Worm (Caenorhabditis elegans) whole organism, L4 larva: ENCODE results near the gene dph-2.

Source experiments
- F49E8.2 ChIP-seq: sonication (generic microtip); optimal IDR thresholded peaks from 2 replicates; lab custom pipeline; 2016; ENCODE audit warnings: missing compliant biosample characterization, mild to moderate bottlenecking, missing genetic modification characterization, borderline replicate concordance
- Y48G9A.11 ChIP-seq: fragments of 200-800 bp; sonication (Bioruptor generic); IDR thresholded peaks from 2 replicates; pipeline ENCODE4 v1.3.6; 2022; ENCODE audit warnings: missing genetic modification reagents, missing genetic modification characterization, missing compliant biosample characterization
- ZK546.5 ChIP-seq, 2 experiments: sonication (generic microtip); optimal IDR thresholded peaks; 2 replicates each; lab custom pipeline; 2017; ENCODE audit warnings: missing biosample characterization in 2 of 2, missing genetic modification characterization in 2 of 2
- aha-1 ChIP-seq: fragments of 150-350 bp; peaks from one replicate; lab custom pipeline; 2014; ENCODE audit warnings: missing biosample characterization, missing genetic modification characterization
- aly-2 ChIP-seq: sonication (generic microtip); optimal IDR thresholded peaks from 2 replicates; lab custom pipeline; 2018; ENCODE audit warnings: missing biosample characterization, missing genetic modification characterization
- ama-1 ChIP-seq: fragments of 150-350 bp; optimal IDR thresholded peaks from 2 replicates; lab custom pipeline; 2014; ENCODE audit warnings: inconsistent platforms, mixed read lengths
- arid-1 ChIP-seq: fragments of 200-800 bp; sonication (Bioruptor generic); conservative IDR thresholded peaks from 2 replicates; pipeline ENCODE4 v1.3.6; 2022; ENCODE audit warnings: missing genetic modification reagents, missing genetic modification characterization, missing compliant biosample characterization
- ceh-28 ChIP-seq: fragments of 150-350 bp; optimal IDR thresholded peaks from 2 replicates; lab custom pipeline; 2014; ENCODE audit warnings: missing biosample characterization, missing genetic modification reagents, missing genetic modification characterization
- ces-1 ChIP-seq: fragments of 150-350 bp; sonication (generic microtip); optimal IDR thresholded peaks from 4 replicates; lab custom pipeline; 2014; ENCODE audit warnings: missing biosample characterization, missing genetic modification reagents, missing genetic modification characterization
- daf-16 ChIP-seq, 3 experiments: sonication (generic microtip); optimal IDR thresholded peaks; 2 replicates each; lab custom pipeline; 2016 to 2017; ENCODE audit warnings: missing genetic modification characterization in 3 of 3, missing genetic modification reagents in 3 of 3, mild to moderate bottlenecking in 2 of 3, missing compliant biosample characterization in 2 of 3, missing biosample characterization in 1 of 3, moderate library complexity in 1 of 3
- daf-19 ChIP-seq: fragments of 200-800 bp; sonication (Bioruptor generic); conservative IDR thresholded peaks from 2 replicates; pipeline ENCODE4 v1.3.6; 2022; ENCODE audit warnings: missing genetic modification characterization, missing compliant biosample characterization
- dmd-9 ChIP-seq: fragments of 200-800 bp; sonication (Bioruptor generic); IDR thresholded peaks from 2 replicates; pipeline ENCODE4 v1.3.6; 2022; ENCODE audit warnings: missing genetic modification reagents, missing genetic modification characterization, missing compliant biosample characterization
- dve-1 ChIP-seq: sonication (generic microtip); optimal IDR thresholded peaks from 2 replicates; lab custom pipeline; 2017; ENCODE audit warnings: antibody characterized with exemption, mild to moderate bottlenecking, missing genetic modification characterization, missing compliant biosample characterization; ENCODE audit not compliant: insufficient read depth
- egl-43 ChIP-seq: fragments of 200-800 bp; sonication (Bioruptor generic); IDR thresholded peaks from 2 replicates; pipeline ENCODE4 v1.3.6; 2022; ENCODE audit warnings: missing genetic modification reagents, missing genetic modification characterization, missing compliant biosample characterization
- fkh-10 ChIP-seq: fragments of 150-350 bp; optimal IDR thresholded peaks from 2 replicates; lab custom pipeline; 2014; ENCODE audit warnings: missing biosample characterization, missing genetic modification reagents, missing genetic modification characterization
- hlh-11 ChIP-seq: fragments of 200-800 bp; sonication (Bioruptor generic); optimal IDR thresholded peaks from 2 replicates; lab custom pipeline; 2018; ENCODE audit warnings: mild to moderate bottlenecking, missing genetic modification characterization, missing compliant biosample characterization
- jun-1 ChIP-seq: fragments of 150-350 bp; optimal IDR thresholded peaks from 2 replicates; lab custom pipeline; 2014; ENCODE audit warnings: missing biosample characterization, missing genetic modification reagents, missing genetic modification characterization
- lim-7 ChIP-seq: fragments of 200-800 bp; sonication (Bioruptor generic); IDR thresholded peaks from 2 replicates; pipeline ENCODE4 v1.3.6; 2022; ENCODE audit warnings: missing genetic modification characterization, missing compliant biosample characterization
- lin-1 ChIP-seq: fragments of 200-800 bp; sonication (Bioruptor generic); IDR thresholded peaks from 2 replicates; pipeline ENCODE4 v1.3.6; 2022; ENCODE audit warnings: missing genetic modification reagents, missing genetic modification characterization, missing compliant biosample characterization
- lin-15B ChIP-seq: fragments of 150-350 bp; sonication (generic microtip); optimal IDR thresholded peaks from 3 replicates; lab custom pipeline; 2014; ENCODE audit warnings: missing biosample characterization, missing genetic modification characterization
- lin-29 ChIP-seq: fragments of 200-800 bp; sonication (Bioruptor generic); IDR thresholded peaks from 2 replicates; pipeline ENCODE4 v1.3.6; 2022; ENCODE audit warnings: missing genetic modification reagents, missing genetic modification characterization, missing compliant biosample characterization
- lin-39 ChIP-seq: fragments of 150-350 bp; optimal IDR thresholded peaks from 2 replicates; lab custom pipeline; 2014; ENCODE audit warnings: missing biosample characterization, missing genetic modification reagents, missing genetic modification characterization
- madf-9 ChIP-seq: fragments of 200-800 bp; sonication (Bioruptor generic); conservative IDR thresholded peaks from 2 replicates; pipeline ENCODE4 v1.3.6; 2022; ENCODE audit warnings: missing genetic modification reagents, missing genetic modification characterization, missing compliant biosample characterization
- mdl-1 ChIP-seq, 2 experiments: fragments of 150-350 bp in 1 of 2; sonication (generic microtip) in 1 of 2; optimal IDR thresholded peaks; 2 replicates each; lab custom pipeline; 2014 to 2017; ENCODE audit warnings: missing biosample characterization in 2 of 2, missing genetic modification characterization in 2 of 2
- mdt-29 ChIP-seq: fragments of 200-800 bp; sonication (Bioruptor generic); IDR thresholded peaks from 2 replicates; pipeline ENCODE4 v1.3.6; 2022; ENCODE audit warnings: missing genetic modification reagents, missing genetic modification characterization, missing compliant biosample characterization
- mxl-2 ChIP-seq: fragments of 200-800 bp; sonication (Bioruptor generic); conservative IDR thresholded peaks from 2 replicates; pipeline ENCODE4 v1.3.6; 2022; ENCODE audit warnings: missing genetic modification reagents, missing genetic modification characterization, missing compliant biosample characterization
- mxl-3 ChIP-seq: fragments of 200-800 bp; sonication (Bioruptor generic); optimal IDR thresholded peaks from 2 replicates; lab custom pipeline; 2018; ENCODE audit warnings: mild to moderate bottlenecking, missing genetic modification characterization, missing compliant biosample characterization
- nhr-111 ChIP-seq: fragments of 200-800 bp; sonication (Bioruptor generic); optimal IDR thresholded peaks from 2 replicates; lab custom pipeline; 2018; ENCODE audit warnings: mild to moderate bottlenecking, missing genetic modification characterization, missing compliant biosample characterization
- nhr-28 ChIP-seq: fragments of 150-350 bp; optimal IDR thresholded peaks from 2 replicates; lab custom pipeline; 2014; ENCODE audit warnings: missing biosample characterization, missing genetic modification characterization
- nhr-41 ChIP-seq: fragments of 200-800 bp; sonication (Bioruptor generic); IDR thresholded peaks from 2 replicates; pipeline ENCODE4 v1.3.6; 2022; ENCODE audit warnings: missing genetic modification reagents, missing genetic modification characterization, missing compliant biosample characterization
- nhr-6 ChIP-seq: fragments of 150-350 bp; optimal IDR thresholded peaks from 2 replicates; lab custom pipeline; 2014; ENCODE audit warnings: missing biosample characterization, missing genetic modification characterization
- nhr-76 ChIP-seq: fragments of 150-350 bp; optimal IDR thresholded peaks from 2 replicates; lab custom pipeline; 2014; ENCODE audit warnings: missing biosample characterization, missing genetic modification characterization
- nhr-77 ChIP-seq: fragments of 150-350 bp; optimal IDR thresholded peaks from 2 replicates; lab custom pipeline; 2014; ENCODE audit warnings: missing biosample characterization, missing genetic modification characterization
- pqm-1 ChIP-seq: sonication (generic microtip); optimal IDR thresholded peaks from 2 replicates; lab custom pipeline; 2017; ENCODE audit warnings: missing biosample characterization, missing genetic modification characterization
- sdz-12 ChIP-seq: fragments of 200-800 bp; sonication (Bioruptor generic); optimal IDR thresholded peaks from 2 replicates; lab custom pipeline; 2018; ENCODE audit warnings: mild to moderate bottlenecking, missing genetic modification characterization, missing compliant biosample characterization
- spr-3 ChIP-seq: fragments of 200-800 bp; sonication (Bioruptor generic); optimal IDR thresholded peaks from 2 replicates; lab custom pipeline; 2018; ENCODE audit warnings: mild to moderate bottlenecking, missing genetic modification characterization, missing compliant biosample characterization
- tag-97 ChIP-seq: fragments of 200-800 bp; sonication (Bioruptor generic); IDR thresholded peaks from 2 replicates; pipeline ENCODE4 v1.3.6; 2022; ENCODE audit warnings: missing genetic modification characterization, missing compliant biosample characterization
- unc-62 ChIP-seq, 3 experiments: fragments of 150-350 bp in 1 of 3; sonication (generic microtip); optimal IDR thresholded peaks in 2 of 3; peaks in 1 of 3; 1 replicate in 1 of 3; 2 replicates in 2 of 3; lab custom pipeline; 2014 to 2017; ENCODE audit warnings: missing biosample characterization in 3 of 3, missing genetic modification characterization in 3 of 3, missing genetic modification reagents in 3 of 3, missing genotype in 1 of 3
- zip-2 ChIP-seq: fragments of 150-350 bp; optimal IDR thresholded peaks from 2 replicates; lab custom pipeline; 2014; ENCODE audit warnings: missing biosample characterization, missing genetic modification characterization
- ztf-7 ChIP-seq: fragments of 150-350 bp; optimal IDR thresholded peaks from 2 replicates; lab custom pipeline; 2014; ENCODE audit warnings: missing biosample characterization, missing genetic modification characterization

Gene dph-2

DNA sequence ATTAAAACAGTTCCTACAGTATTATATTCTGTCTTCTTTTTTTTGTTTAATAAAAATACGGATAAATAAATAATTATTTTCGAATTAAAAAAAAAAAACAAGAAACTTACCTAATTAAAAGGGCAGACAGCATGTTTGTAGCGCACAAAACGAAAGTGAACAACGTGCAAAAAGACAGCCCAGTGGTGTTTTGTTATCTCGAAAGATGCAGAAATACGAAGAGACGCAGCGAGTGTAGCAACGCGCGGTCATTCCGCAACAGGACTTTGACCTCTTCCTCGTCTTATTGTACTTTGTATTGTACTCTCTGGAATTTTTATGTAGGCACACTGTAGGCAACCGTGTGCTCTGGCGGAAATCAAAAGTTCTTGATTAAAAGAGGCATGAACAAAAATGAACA lies 20.4 kb downstream of the dph-2 start, which contains the start of gene gbh-1 (continued):
- no peak for TF ChIP-seq sdz-12 (GFP tag; lab: Kevin White, UChicago)
- no peak for TF ChIP-seq lin-29 (GFP tag; lab: Robert Waterston, UW)
- no peak for TF ChIP-seq lin-39 (tag; lab: Kevin White, UChicago)
- TF ChIP-seq mdl-1 (tag; optimal IDR thresholded peaks at IDR 0.05; lab: Kevin White, UChicago), result peak in 1 of 2 experiments; percentile 73
- no peak for TF ChIP-seq jun-1
- no peak for TF ChIP-seq nhr-41 (GFP tag; lab: Robert Waterston, UW)
- TF ChIP-seq tag-97 (GFP tag; lab: Robert Waterston, UW), result no peak
- no peak for TF ChIP-seq nhr-77 (tag; lab: Kevin White, UChicago)
- TF ChIP-seq lin-1 (GFP tag; lab: Robert Waterston, UW), result no peak
- no peak for TF ChIP-seq zip-2 (tag; lab: Kevin White, UChicago)
- TF ChIP-seq egl-43 (GFP tag; lab: Robert Waterston, UW), result no peak
- TF ChIP-seq aly-2 (tag; lab: Kevin White, UChicago), result no peak
- no peak for TF ChIP-seq pqm-1 (tag; lab: Kevin White, UChicago)
- no peak for TF ChIP-seq fkh-10 (GFP tag; lab: Kevin White, UChicago)
- TF ChIP-seq arid-1 (GFP tag; lab: Robert Waterston, UW), result no peak
- TF ChIP-seq daf-16 (GFP tag; optimal IDR thresholded peaks at IDR 0.05; lab: Kevin White, UChicago), result no peak
- peak; percentile 31 for TF ChIP-seq daf-16 (tag; optimal IDR thresholded peaks at IDR 0.05; lab: Kevin White, UChicago)
- TF ChIP-seq ces-1, result no peak
- no peak for TF ChIP-seq aha-1 (tag; lab: Kevin White, UChicago)
- no peak for TF ChIP-seq nhr-6 (tag; lab: Kevin White, UChicago)
- TF ChIP-seq dve-1 (tag; lab: Kevin White, UChicago), result no peak
- TF ChIP-seq madf-9, result peak; percentile 73
- TF ChIP-seq nhr-28 (tag; lab: Kevin White, UChicago), result peak; percentile 99
- TF ChIP-seq hlh-11 (tag; lab: Kevin White, UChicago), result peak; percentile 59
- TF ChIP-seq F49E8.2 (tag; lab: Kevin White, UChicago), result no peak
- no peak for TF ChIP-seq unc-62 (GFP tag; optimal IDR thresholded peaks at IDR 0.05 in 1 of 2; lab: Kevin White, UChicago)
- no peak for TF ChIP-seq unc-62 (tag; optimal IDR thresholded peaks at IDR 0.05; lab: Kevin White, UChicago)
- no peak for TF ChIP-seq nhr-111 (GFP tag; lab: Kevin White, UChicago)
- no peak for TF ChIP-seq lin-15B (tag; lab: Kevin White, UChicago)
- no peak for TF ChIP-seq ZK546.5 (tag; optimal IDR thresholded peaks at IDR 0.05; lab: Kevin White, UChicago)
- peak; percentile 50 for TF ChIP-seq mxl-3 (GFP tag; lab: Kevin White, UChicago)
- TF ChIP-seq ztf-7 (tag; lab: Kevin White, UChicago), result no peak
- TF ChIP-seq nhr-76 (tag; lab: Kevin White, UChicago), result no peak
- TF ChIP-seq mdt-29 (GFP tag; lab: Robert Waterston, UW), result no peak
- TF ChIP-seq mxl-2 (GFP tag; lab: Robert Waterston, UW), result no peak
- no peak for TF ChIP-seq ceh-28 (tag; lab: Kevin White, UChicago)
- TF ChIP-seq ama-1 (lab: Kevin White, UChicago), result no peak
- no peak for TF ChIP-seq spr-3 (GFP tag; lab: Kevin White, UChicago)
- TF ChIP-seq, all 104 proteins: peak for 9

DNA sequence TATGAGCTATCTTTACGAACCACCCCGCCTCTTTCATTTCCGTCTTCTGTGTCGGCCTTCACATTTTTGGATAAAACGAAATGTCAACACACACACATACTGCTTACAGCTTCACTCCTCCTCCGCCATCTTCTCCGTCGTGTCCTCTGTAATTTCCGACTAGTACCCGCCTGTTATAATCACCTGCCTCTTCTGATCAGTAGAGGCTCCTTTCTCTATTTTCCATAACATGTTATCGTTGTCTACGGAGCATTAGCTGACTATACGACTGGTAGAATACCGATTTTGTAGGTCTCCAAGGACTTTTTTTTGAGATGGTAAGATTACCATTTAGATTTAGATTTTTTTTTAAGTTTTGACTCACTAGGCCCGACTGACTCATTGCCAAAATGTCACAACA lies 29.1 kb downstream of the dph-2 start:
- TF ChIP-seq aha-1 (tag; lab: Kevin White, UChicago) (peak; percentile 91), dmd-9 (GFP tag; lab: Robert Waterston, UW) (no peak), daf-19 (GFP tag; lab: Robert Waterston, UW) (no peak)

DNA sequence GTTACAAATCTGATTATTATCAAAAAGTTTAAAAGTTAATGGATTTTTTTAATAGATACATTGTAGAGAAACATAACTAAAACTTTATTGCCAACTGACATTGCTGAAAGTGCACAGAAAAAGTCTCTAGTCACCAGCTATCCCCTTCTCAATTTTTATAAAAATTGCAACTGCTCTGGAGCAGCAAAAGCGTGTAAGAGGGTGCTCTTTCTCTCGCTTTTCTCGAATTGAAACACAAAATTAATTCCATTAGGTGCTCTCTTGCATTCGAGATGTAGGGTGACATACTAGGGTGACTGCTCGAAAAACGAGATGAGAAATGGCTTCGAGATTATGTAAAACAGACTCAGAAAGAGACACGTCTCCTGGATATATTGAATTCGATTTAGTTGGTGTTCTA lies 33.5 kb downstream of the dph-2 start:
- TF ChIP-seq lin-39 (tag; lab: Kevin White, UChicago) (no peak), Y48G9A.11 (GFP tag; lab: Robert Waterston, UW) (no peak), lim-7 (GFP tag; lab: Robert Waterston, UW) (no peak), ama-1 (lab: Kevin White, UChicago) (no peak), aha-1 (tag; lab: Kevin White, UChicago) (peak; percentile 66), lin-1 (GFP tag; lab: Robert Waterston, UW) (no peak)
